In the genomic region with DNA sequence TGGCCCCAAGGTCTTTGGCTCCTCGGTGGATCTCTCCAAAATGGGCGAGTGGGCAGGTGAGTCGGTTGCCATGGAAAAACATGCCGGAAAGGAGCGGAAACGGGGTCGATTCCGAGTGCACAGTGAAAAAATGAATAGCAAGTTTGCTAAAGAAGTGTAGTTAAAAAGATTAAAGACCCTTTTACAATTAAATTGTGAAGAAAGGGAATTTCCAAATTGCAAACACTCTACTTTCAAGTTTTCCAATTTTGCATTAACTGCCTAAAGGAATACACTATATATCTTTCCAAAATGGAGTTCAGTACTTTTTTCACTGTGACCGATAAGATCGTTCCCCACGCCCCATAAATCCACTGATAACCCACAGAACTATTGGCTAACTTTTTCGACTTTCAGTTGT, we compare ENCODE assay signal across 1 fruit fly cellular context.
TF ChIP-seq lines count a peak whose summit lies in the region.

No protein-coding gene starts in this region.

TF ChIP-seq in whole organism, embryonic, 481 proteins besides CTCF, POLR2A, EP300 and RAD21 (continued from another document):
- TF ChIP-seq Kr (GFP tag; optimal IDR thresholded peaks at IDR 0.05; lab: Kevin White, UChicago) (no peak), Hr78 (GFP tag; optimal IDR thresholded peaks at IDR 0.05; lab: Kevin White, UChicago) (peak in 1 of 2 experiments; percentile 3), CG15479 (GFP tag; optimal IDR thresholded peaks at IDR 0.05; lab: Kevin White, UChicago) (no peak), CG11398 (GFP tag; optimal IDR thresholded peaks at IDR 0.05; lab: Kevin White, UChicago) (no peak), pan (optimal IDR thresholded peaks at IDR 0.05; lab: Kevin White, UChicago) (no peak), pan (GFP tag; optimal IDR thresholded peaks at IDR 0.05 in 1 of 2, IDR thresholded peaks at IDR 0.05 in 1 of 2) (peak in 1 of 2 experiments; percentile 37), Ada2b (GFP tag; IDR thresholded peaks at IDR 0.05; lab: Robert Waterston, UW) (peak; percentile 51; the same call in 1 of the 2 replicates), Nf-YB (GFP tag; optimal IDR thresholded peaks at IDR 0.05; lab: Kevin White, UChicago) (no peak), E2f1 (GFP tag; IDR thresholded peaks at IDR 0.05; lab: Robert Waterston, UW) (peak; percentile 34; the same call in 1 of the 2 replicates), CG17912 (GFP tag; optimal IDR thresholded peaks at IDR 0.05; lab: Kevin White, UChicago) (no peak), D19A (tag; optimal IDR thresholded peaks at IDR 0.05; lab: Kevin White, UChicago) (peak; percentile 15), Blimp-1 (GFP tag; optimal IDR thresholded peaks at IDR 0.05; lab: Kevin White, UChicago) (no peak), ttk (GFP tag; IDR thresholded peaks at IDR 0.05; lab: Robert Waterston, UW) (0 out of 2 replicates have a peak, but pooled peaks have one; percentile 44), pzg (GFP tag; optimal IDR thresholded peaks at IDR 0.05; lab: Kevin White, UChicago) (no peak), Pdp1 (GFP tag; optimal IDR thresholded peaks at IDR 0.05; lab: Kevin White, UChicago) (peak in 1 of 2 experiments; percentile 9), Ptx1 (GFP tag; IDR thresholded peaks at IDR 0.05; lab: Robert Waterston, UW) (peak; percentile 42; the same call in 1 of the 2 replicates), bsh (GFP tag; optimal IDR thresholded peaks at IDR 0.05; lab: Kevin White, UChicago) (peak in 1 of 2 experiments; percentile 29), HmgZ (tag; optimal IDR thresholded peaks at IDR 0.05; lab: Kevin White, UChicago) (peak; percentile 10), stc (GFP tag; IDR thresholded peaks at IDR 0.05; lab: Robert Waterston, UW) (peak; percentile 50; the same call in 1 of the 2 replicates), psq (GFP tag; optimal IDR thresholded peaks at IDR 0.05; lab: Kevin White, UChicago) (no peak), Meics (GFP tag; optimal IDR thresholded peaks at IDR 0.05; lab: Kevin White, UChicago) (peak; percentile 42), Ravus (GFP tag; IDR thresholded peaks at IDR 0.05; lab: Robert Waterston, UW) (no peak), CG17359 (tag; optimal IDR thresholded peaks at IDR 0.05; lab: Kevin White, UChicago) (peak; percentile 17), Med (GFP tag; lab: Kevin White, UChicago) (peak; percentile 79), Sox100B (GFP tag; optimal IDR thresholded peaks at IDR 0.05; lab: Kevin White, UChicago) (no peak), nmo (GFP tag; optimal IDR thresholded peaks at IDR 0.05; lab: Kevin White, UChicago) (peak; percentile 17), CoRest (tag; optimal IDR thresholded peaks at IDR 0.05; lab: Kevin White, UChicago) (peak; percentile 29), row (GFP tag; IDR thresholded peaks at IDR 0.05; lab: Robert Waterston, UW) (peak; percentile 60; the same call in 2 of the 3 replicates), CG12155 (GFP tag; optimal IDR thresholded peaks at IDR 0.05; lab: Kevin White, UChicago) (no peak), Rx (GFP tag; IDR thresholded peaks at IDR 0.05; lab: Robert Waterston, UW) (no peak), sens (GFP tag; lab: Kevin White, UChicago) (peak; percentile 74), bbx (GFP tag; IDR thresholded peaks at IDR 0.05; lab: Robert Waterston, UW; ENCODE audit: partially characterized antibody) (no peak), Sry-β (GFP tag; optimal IDR thresholded peaks at IDR 0.05; lab: Kevin White, UChicago) (no peak), tap (tag; optimal IDR thresholded peaks at IDR 0.05; lab: Kevin White, UChicago) (peak; percentile 7), esg (GFP tag; conservative IDR thresholded peaks at IDR 0.05; lab: Robert Waterston, UW) (0 out of 2 replicates have a peak, but pooled peaks have one; percentile 11), CG2712 (tag; optimal IDR thresholded peaks at IDR 0.05; lab: Kevin White, UChicago) (peak; percentile 7), bab2 (GFP tag; optimal IDR thresholded peaks at IDR 0.05; lab: Kevin White, UChicago) (peak; percentile 13), CG10543 (GFP tag; optimal IDR thresholded peaks at IDR 0.05; lab: Kevin White, UChicago) (no peak), hkb (optimal IDR thresholded peaks at IDR 0.05; lab: Kevin White, UChicago) (no peak), hkb (GFP tag; IDR thresholded peaks at IDR 0.05; lab: Robert Waterston, UW) (0 out of 2 replicates have a peak, but pooled peaks have one; percentile 36), onecut (GFP tag; IDR thresholded peaks at IDR 0.05; lab: Robert Waterston, UW) (0 out of 2 replicates have a peak, but pooled peaks have one; percentile 15), ase (GFP tag; IDR thresholded peaks at IDR 0.05; lab: Robert Waterston, UW) (0 out of 3 replicates have a peak, but pooled peaks have one; percentile 50), CG4424 (GFP tag; optimal IDR thresholded peaks at IDR 0.05; lab: Kevin White, UChicago) (peak; percentile 20), CG6854 (GFP tag; optimal IDR thresholded peaks at IDR 0.05; lab: Kevin White, UChicago) (no peak), grau (tag; optimal IDR thresholded peaks at IDR 0.05; lab: Kevin White, UChicago) (peak; percentile 41), CG7786 (GFP tag; optimal IDR thresholded peaks at IDR 0.05; lab: Kevin White, UChicago) (peak; percentile 20), Rfx (GFP tag; IDR thresholded peaks at IDR 0.05; lab: Robert Waterston, UW) (peak; percentile 50), CG32532 (GFP tag; IDR thresholded peaks at IDR 0.05; lab: Robert Waterston, UW) (peak; percentile 51; the same call in 1 of the 2 replicates), seq (GFP tag; IDR thresholded peaks at IDR 0.05; lab: Robert Waterston, UW) (peak; percentile 37; the same call in 1 of the 2 replicates), chm (GFP tag; IDR thresholded peaks at IDR 0.05; lab: Robert Waterston, UW) (0 out of 2 replicates have a peak, but pooled peaks have one; percentile 51), so (GFP tag; IDR thresholded peaks at IDR 0.05; lab: Robert Waterston, UW) (no peak), bigmax (GFP tag; optimal IDR thresholded peaks at IDR 0.05; lab: Kevin White, UChicago) (no peak), cwo (GFP tag; optimal IDR thresholded peaks at IDR 0.05; lab: Kevin White, UChicago) (peak; percentile 14), CG3281 (GFP tag; optimal IDR thresholded peaks at IDR 0.05; lab: Kevin White, UChicago) (peak; percentile 14), Xrp1 (GFP tag; IDR thresholded peaks at IDR 0.05; lab: Robert Waterston, UW) (peak; percentile 56; the same call in 1 of the 2 replicates), GATAe (GFP tag; conservative IDR thresholded peaks at IDR 0.05; lab: Robert Waterston, UW) (peak; percentile 49), sisA (GFP tag; IDR thresholded peaks at IDR 0.05; lab: Robert Waterston, UW) (peak; percentile 17; the same call in 1 of the 2 replicates), HLH3B (GFP tag; IDR thresholded peaks at IDR 0.05; lab: Robert Waterston, UW) (0 out of 2 replicates have a peak, but pooled peaks have one; percentile 25), Fer1 (GFP tag; optimal IDR thresholded peaks at IDR 0.05; lab: Kevin White, UChicago) (peak; percentile 11), CG14710 (tag; optimal IDR thresholded peaks at IDR 0.05; lab: Kevin White, UChicago) (no peak), CG10321 (GFP tag; IDR thresholded peaks at IDR 0.05; lab: Robert Waterston, UW) (no peak), CG17385 (GFP tag; optimal IDR thresholded peaks at IDR 0.05; lab: Kevin White, UChicago) (peak; percentile 5), CG18262 (tag; optimal IDR thresholded peaks at IDR 0.05; lab: Kevin White, UChicago) (peak; percentile 23), lab (GFP tag; optimal IDR thresholded peaks at IDR 0.05; lab: Kevin White, UChicago) (peak; percentile 63), CG3726 (GFP tag; IDR thresholded peaks at IDR 0.05; lab: Robert Waterston, UW) (no peak), CG2120 (GFP tag; optimal IDR thresholded peaks at IDR 0.05; lab: Kevin White, UChicago) (peak; percentile 49), Fer3 (tag; optimal IDR thresholded peaks at IDR 0.05; lab: Kevin White, UChicago) (peak; percentile 3), CG7556 (GFP tag; optimal IDR thresholded peaks at IDR 0.05; lab: Kevin White, UChicago) (peak; percentile 20), slbo (GFP tag; IDR thresholded peaks at IDR 0.05; lab: Robert Waterston, UW) (peak; percentile 57), PHDP (tag; optimal IDR thresholded peaks at IDR 0.05; lab: Kevin White, UChicago) (peak; percentile 46), fd96Cb (tag; optimal IDR thresholded peaks at IDR 0.05; lab: Kevin White, UChicago) (peak; percentile 21), gem (tag; optimal IDR thresholded peaks at IDR 0.05; lab: Kevin White, UChicago) (peak; percentile 62), zf30C (GFP tag; optimal IDR thresholded peaks at IDR 0.05; lab: Kevin White, UChicago) (peak; percentile 18)
